Worm (Caenorhabditis elegans): Measurements from ENCODE around the gene ZK1067.4.

ce11 chrII:9189648-9190047, 20.5 kb upstream of the ZK1067.4 start:
- no peak for TF ChIP-seq rnt-1 (tag; optimal IDR thresholded peaks at IDR 0.05)
- peak; percentile 38 for TF ChIP-seq mep-1 (tag; optimal IDR thresholded peaks at IDR 0.05)
- no peak for TF ChIP-seq lin-35 (GFP tag; optimal IDR thresholded peaks at IDR 0.05)
- no peak for TF ChIP-seq irx-1 (tag; optimal IDR thresholded peaks at IDR 0.05)
- TF ChIP-seq ztf-11 (tag; optimal IDR thresholded peaks at IDR 0.05), result no peak
- TF ChIP-seq nhr-237 (tag; optimal IDR thresholded peaks at IDR 0.05), result no peak
- TF ChIP-seq C04F5.9 (tag; optimal IDR thresholded peaks at IDR 0.05), result no peak
